Worm (Caenorhabditis elegans) whole organism, midembryonic: Measurements from ENCODE around the gene W03H9.2.

Experiments used
- T22C8.4 ChIP-seq: fragments of 200-800 bp; sonication (Bioruptor generic); IDR thresholded peaks from 2 replicates; pipeline ENCODE4 v1.3.6; 2022; ENCODE audit warnings: missing genetic modification characterization, missing compliant biosample characterization
- flt-1 ChIP-seq: fragments of 200-800 bp; sonication (Bioruptor generic); IDR thresholded peaks from 2 replicates; pipeline ENCODE4 v1.3.6; 2022; ENCODE audit warnings: missing genetic modification characterization, missing compliant biosample characterization
- klf-2 ChIP-seq: fragments of 200-800 bp; sonication (Bioruptor generic); conservative IDR thresholded peaks from 2 replicates; pipeline ENCODE4 v1.3.6; 2022; ENCODE audit warnings: missing genetic modification reagents, missing genetic modification characterization, missing compliant biosample characterization
- med-1 ChIP-seq: sonication (generic microtip); optimal IDR thresholded peaks from 2 replicates; lab custom pipeline; 2017; ENCODE audit warnings: missing genetic modification characterization, mild to moderate bottlenecking, missing compliant biosample characterization, antibody characterized with exemption, missing genetic modification reagents; ENCODE audit not compliant: insufficient read depth
- tab-1 ChIP-seq: fragments of 200-800 bp; sonication (Bioruptor generic); IDR thresholded peaks from 2 replicates; pipeline ENCODE4 v1.3.6; 2022; ENCODE audit warnings: missing genetic modification characterization, missing compliant biosample characterization
- ztf-29 ChIP-seq: fragments of 200-800 bp; sonication (Bioruptor generic); IDR thresholded peaks from 2 replicates; pipeline ENCODE4 v1.3.6; 2022; ENCODE audit warnings: missing genetic modification reagents, missing genetic modification characterization, missing compliant biosample characterization

DNA sequence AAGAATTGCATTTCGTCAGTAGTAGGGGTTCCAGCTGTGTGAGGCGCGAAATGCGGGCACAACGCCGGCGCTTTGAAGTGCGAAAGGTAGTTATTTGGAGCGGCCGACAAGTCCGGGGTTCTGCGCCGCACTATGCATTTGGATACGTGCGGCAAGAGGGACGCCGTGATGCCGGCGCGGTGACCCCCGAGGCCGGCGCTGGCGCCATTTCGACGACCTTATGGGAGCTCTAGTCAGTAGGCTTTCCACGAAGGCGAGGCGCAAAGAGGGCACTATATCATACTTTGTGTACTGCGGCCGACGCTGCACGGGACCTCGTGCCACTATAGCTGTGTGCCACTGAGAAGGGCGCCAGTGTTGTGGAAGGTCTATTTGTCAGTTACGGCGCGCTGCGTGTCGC, 46.9 kb downstream of the W03H9.2 start:
- TF ChIP-seq ztf-29 (GFP tag; lab: Robert Waterston, UW) (no peak), flt-1 (GFP tag; lab: Robert Waterston, UW) (0 out of 2 replicates have a peak, but pooled peaks have one; percentile 7), T22C8.4 (no peak), klf-2 (GFP tag; lab: Robert Waterston, UW) (no peak), tab-1 (GFP tag; lab: Robert Waterston, UW) (no peak), med-1 (GFP tag; lab: Kevin White, UChicago) (no peak)
